Worm (Caenorhabditis elegans) whole organism, early embryonic: ENCODE measurements around the gene srsx-31.

ENCODE experiments used
- B0310.2 ChIP-seq: sonication (generic microtip); optimal IDR thresholded peaks from 2 replicates; lab custom pipeline; 2016; ENCODE audit warnings: mild to moderate bottlenecking, missing genetic modification characterization, missing compliant biosample characterization
- F13C5.2 ChIP-seq: sonication (generic microtip); optimal IDR thresholded peaks from 2 replicates; lab custom pipeline; 2017; ENCODE audit warnings: mild to moderate bottlenecking, missing genetic modification characterization, inconsistent platforms, missing compliant biosample characterization
- aly-1 ChIP-seq: sonication (generic microtip); optimal IDR thresholded peaks from 2 replicates; lab custom pipeline; 2016; ENCODE audit warnings: missing genetic modification characterization, missing compliant biosample characterization
- ama-1 ChIP-seq: fragments of 150-350 bp; optimal IDR thresholded peaks from 2 replicates; lab custom pipeline; 2014
- ceh-13 ChIP-seq: fragments of 200-800 bp; sonication (Bioruptor generic); optimal IDR thresholded peaks from 2 replicates; lab custom pipeline; 2018; ENCODE audit warnings: mild to moderate bottlenecking, missing genetic modification characterization, missing compliant biosample characterization
- ceh-36 ChIP-seq: sonication (generic microtip); optimal IDR thresholded peaks from 2 replicates; lab custom pipeline; 2016; ENCODE audit warnings: missing genetic modification characterization, inconsistent platforms, missing compliant biosample characterization
- ets-7 ChIP-seq: sonication (generic microtip); optimal IDR thresholded peaks from 2 replicates; lab custom pipeline; 2016; ENCODE audit warnings: missing genotype, missing genetic modification characterization, missing compliant biosample characterization
- flt-1 ChIP-seq: fragments of 200-800 bp; sonication (Bioruptor generic); IDR thresholded peaks from 2 replicates; pipeline ENCODE4 v1.3.6; 2022; ENCODE audit warnings: missing genetic modification characterization, missing compliant biosample characterization
- hmbx-1 ChIP-seq: sonication (generic microtip); optimal IDR thresholded peaks from 2 replicates; lab custom pipeline; 2016; ENCODE audit warnings: mild to moderate bottlenecking, missing genetic modification characterization, missing compliant biosample characterization
- hmg-4 ChIP-seq: fragments of 200-800 bp; sonication (Bioruptor generic); optimal IDR thresholded peaks from 2 replicates; lab custom pipeline; 2018; ENCODE audit warnings: mild to moderate bottlenecking, missing genetic modification characterization, missing compliant biosample characterization
- hnd-1 ChIP-seq: sonication (generic microtip); optimal IDR thresholded peaks from 2 replicates; lab custom pipeline; 2016; ENCODE audit warnings: missing genetic modification characterization, missing compliant biosample characterization
- pes-1 ChIP-seq: fragments of 200-800 bp; sonication (Bioruptor generic); IDR thresholded peaks from 2 replicates; pipeline ENCODE4 v1.3.6; 2022; ENCODE audit warnings: missing genetic modification reagents, missing genetic modification characterization, missing compliant biosample characterization
- scrt-1 ChIP-seq: fragments of 200-800 bp; sonication (Bioruptor generic); IDR thresholded peaks from 2 replicates; pipeline ENCODE4 v1.3.6; 2022; ENCODE audit warnings: missing genetic modification characterization, missing compliant biosample characterization
- sea-1 ChIP-seq: fragments of 200-800 bp; sonication (Bioruptor generic); conservative IDR thresholded peaks from 2 replicates; pipeline ENCODE4 v1.3.6; 2022; ENCODE audit warnings: missing genetic modification characterization, missing compliant biosample characterization
- tbx-11 ChIP-seq: fragments of 200-800 bp; sonication (Bioruptor generic); IDR thresholded peaks from 2 replicates; pipeline ENCODE4 v1.3.6; 2022; ENCODE audit warnings: missing genetic modification characterization, missing compliant biosample characterization
- tbx-37 ChIP-seq: fragments of 200-800 bp; sonication (Bioruptor generic); conservative IDR thresholded peaks from 2 replicates; pipeline ENCODE4 v1.3.6; 2022; ENCODE audit warnings: missing genetic modification reagents, missing genetic modification characterization, missing compliant biosample characterization
- tra-4 ChIP-seq: sonication (generic microtip); optimal IDR thresholded peaks from 2 replicates; lab custom pipeline; 2017; ENCODE audit warnings: missing genetic modification characterization, missing compliant biosample characterization

Gene srsx-31

ce11 chrV:11250735-11251134 is 4.1 kb downstream of the srsx-31 start, which contains the start of gene T19B10.12:
Gene T19B10.12, plus strand, starts transcription at chrV:11251035.
- no peak for TF ChIP-seq ama-1 (lab: Kevin White, UChicago)
- no peak for TF ChIP-seq tra-4
- TF ChIP-seq hmg-4 (GFP tag; lab: Kevin White, UChicago): no peak
- TF ChIP-seq tbx-37 (GFP tag; lab: Robert Waterston, UW): no peak
- TF ChIP-seq ceh-36 (tag; lab: Kevin White, UChicago): no peak

- no peak for TF ChIP-seq sea-1
Measured at ce11 chrV:11247846-11248245, 7.0 kb downstream of the srsx-31 start, which contains the start of gene mam-4. Gene mam-4, plus strand, starts transcription at chrV:11248146.

- TF ChIP-seq ceh-36 (tag; lab: Kevin White, UChicago) (no peak), tbx-37 (GFP tag; lab: Robert Waterston, UW) (no peak), pes-1 (GFP tag; lab: Robert Waterston, UW) (no peak), flt-1 (GFP tag; lab: Robert Waterston, UW) (no peak), ceh-13 (GFP tag; lab: Kevin White, UChicago) (no peak), tra-4 (no peak), scrt-1 (GFP tag; lab: Robert Waterston, UW) (no peak), sea-1 (no peak), hmg-4 (GFP tag; lab: Kevin White, UChicago) (no peak), aly-1 (tag; lab: Kevin White, UChicago) (no peak), ets-7 (tag; lab: Kevin White, UChicago) (no peak), hnd-1 (tag; lab: Kevin White, UChicago) (no peak), F13C5.2 (tag; lab: Kevin White, UChicago) (no peak), tbx-11 (GFP tag; lab: Robert Waterston, UW) (no peak)
Measured at ce11 chrV:11245029-11245428, 9.9 kb downstream of the srsx-31 start.

- no peak for TF ChIP-seq ama-1 (lab: Kevin White, UChicago)
- no peak for TF ChIP-seq hmbx-1 (tag; lab: Kevin White, UChicago)
- TF ChIP-seq F13C5.2 (tag; lab: Kevin White, UChicago): no peak
- no peak for TF ChIP-seq scrt-1 (GFP tag; lab: Robert Waterston, UW)
- TF ChIP-seq ets-7 (tag; lab: Kevin White, UChicago): no peak
- TF ChIP-seq B0310.2 (tag; lab: Kevin White, UChicago): no peak
- TF ChIP-seq tbx-37 (GFP tag; lab: Robert Waterston, UW): no peak
- TF ChIP-seq ceh-13 (GFP tag; lab: Kevin White, UChicago): no peak
- no peak for TF ChIP-seq sea-1
- TF ChIP-seq hnd-1 (tag; lab: Kevin White, UChicago): no peak
- no peak for TF ChIP-seq tbx-11 (GFP tag; lab: Robert Waterston, UW)
- TF ChIP-seq ceh-36 (tag; lab: Kevin White, UChicago): no peak
- TF ChIP-seq tra-4: no peak
- no peak for TF ChIP-seq pes-1 (GFP tag; lab: Robert Waterston, UW)
- TF ChIP-seq flt-1 (GFP tag; lab: Robert Waterston, UW): no peak
Measured at ce11 chrV:11244539-11244938, 10.3 kb downstream of the srsx-31 start, which contains the start of gene mxl-1. Gene mxl-1, plus strand, starts transcription at chrV:11244839.

- no peak for TF ChIP-seq pes-1 (GFP tag; lab: Robert Waterston, UW)
- TF ChIP-seq ama-1 (lab: Kevin White, UChicago): no peak
- no peak for TF ChIP-seq flt-1 (GFP tag; lab: Robert Waterston, UW)
- no peak for TF ChIP-seq hmbx-1 (tag; lab: Kevin White, UChicago)
- no peak for TF ChIP-seq hnd-1 (tag; lab: Kevin White, UChicago)
- no peak for TF ChIP-seq ceh-36 (tag; lab: Kevin White, UChicago)
- TF ChIP-seq B0310.2 (tag; lab: Kevin White, UChicago): no peak
- no peak for TF ChIP-seq ceh-13 (GFP tag; lab: Kevin White, UChicago)
- TF ChIP-seq F13C5.2 (tag; lab: Kevin White, UChicago): no peak
- no peak for TF ChIP-seq sea-1
- TF ChIP-seq tra-4: no peak
- TF ChIP-seq aly-1 (tag; lab: Kevin White, UChicago): no peak
- TF ChIP-seq ets-7 (tag; lab: Kevin White, UChicago): no peak
- TF ChIP-seq hmg-4 (GFP tag; lab: Kevin White, UChicago): no peak
- TF ChIP-seq tbx-37 (GFP tag; lab: Robert Waterston, UW): no peak
- no peak for TF ChIP-seq scrt-1 (GFP tag; lab: Robert Waterston, UW)
Measured at ce11 chrV:11241580-11241979, 13.3 kb downstream of the srsx-31 start, which contains the start of gene pgap-1. Gene pgap-1, plus strand, starts transcription at chrV:11241880.

- TF ChIP-seq hnd-1 (tag; lab: Kevin White, UChicago) (peak; percentile 43), sea-1 (peak; percentile 75), hmg-4 (GFP tag; lab: Kevin White, UChicago) (peak; percentile 50), F13C5.2 (tag; lab: Kevin White, UChicago) (peak; percentile 90), pes-1 (GFP tag; lab: Robert Waterston, UW) (no peak), tra-4 (no peak), hmbx-1 (tag; lab: Kevin White, UChicago) (peak; percentile 12), scrt-1 (GFP tag; lab: Robert Waterston, UW) (peak; percentile 55; the same call in 1 of the 2 replicates), ceh-13 (GFP tag; lab: Kevin White, UChicago) (peak; percentile 65), ets-7 (tag; lab: Kevin White, UChicago) (peak; percentile 0), aly-1 (tag; lab: Kevin White, UChicago) (no peak), tbx-37 (GFP tag; lab: Robert Waterston, UW) (peak; percentile 74), flt-1 (GFP tag; lab: Robert Waterston, UW) (peak; percentile 76), ama-1 (lab: Kevin White, UChicago) (no peak), tbx-11 (GFP tag; lab: Robert Waterston, UW) (peak; percentile 69; the same call in 1 of the 2 replicates), B0310.2 (tag; lab: Kevin White, UChicago) (no peak), ceh-36 (tag; lab: Kevin White, UChicago) (peak; percentile 69)
Measured at ce11 chrV:11239187-11239725, 15.6 kb downstream of the srsx-31 start, which contains the start of the genes dvc-1 and ima-1. Gene dvc-1, minus strand, starts transcription at chrV:11239331. Gene ima-1, plus strand, starts transcription at chrV:11239675.

ce11 chrV:11235876-11236275 is 19.0 kb downstream of the srsx-31 start:
- TF ChIP-seq ceh-36 (tag; lab: Kevin White, UChicago) (no peak), B0310.2 (tag; lab: Kevin White, UChicago) (no peak), tbx-37 (GFP tag; lab: Robert Waterston, UW) (no peak), tra-4 (no peak), flt-1 (GFP tag; lab: Robert Waterston, UW) (no peak), ceh-13 (GFP tag; lab: Kevin White, UChicago) (no peak)
